Fruit fly (Drosophila melanogaster) whole organism, embryonic: ENCODE results near the gene CG6962.

Experiments
- Adf1 ChIP-seq: fragments of 200-800 bp; sonication (Bioruptor generic); IDR thresholded peaks from 2 replicates; pipeline ENCODE4 v1.3.6; 2022; ENCODE audit warnings: missing biosample characterization, missing genetic modification characterization
- Atf3 ChIP-seq: fragments of 200-800 bp; sonication (Bioruptor generic); optimal IDR thresholded peaks from 3 replicates; lab custom pipeline; 2016; ENCODE audit warnings: missing biosample characterization, missing genetic modification characterization
- Bdp1 ChIP-seq: fragments of 200-800 bp; sonication (Bioruptor generic); optimal IDR thresholded peaks from 3 replicates; lab custom pipeline; 2016; ENCODE audit warnings: missing biosample characterization, missing genetic modification characterization
- Blimp-1 ChIP-seq: fragments of 200-800 bp; sonication (Bioruptor generic); optimal IDR thresholded peaks from 3 replicates; lab custom pipeline; 2018; ENCODE audit warnings: missing biosample characterization, missing genetic modification characterization, mild to moderate bottlenecking, moderate library complexity, missing genetic modification reagents
- CG11695 ChIP-seq: fragments of 200-800 bp; sonication (Bioruptor generic); IDR thresholded peaks from 3 replicates; pipeline ENCODE4 v1.3.6; 2022; ENCODE audit warnings: missing biosample characterization, missing genetic modification characterization
- CG14050 ChIP-seq: fragments of 200-800 bp; sonication (Bioruptor generic); IDR thresholded peaks from 3 replicates; pipeline ENCODE4 v1.3.6; 2022; ENCODE audit warnings: missing biosample characterization, missing genetic modification characterization
- CG14965 ChIP-seq: fragments of 200-800 bp; sonication (Bioruptor generic); optimal IDR thresholded peaks from 2 replicates; lab custom pipeline; 2016; ENCODE audit warnings: missing biosample characterization, missing genetic modification characterization, borderline replicate concordance
- CG1529 ChIP-seq: fragments of 200-800 bp; sonication (Bioruptor generic); optimal IDR thresholded peaks from 3 replicates; lab custom pipeline; 2018; ENCODE audit warnings: missing biosample characterization, missing genetic modification characterization
- CG16813 ChIP-seq: fragments of 200-800 bp; sonication (Bioruptor generic); IDR thresholded peaks from 3 replicates; pipeline ENCODE4 v1.3.6; 2022; ENCODE audit warnings: missing biosample characterization, missing genetic modification characterization; ENCODE audit not compliant: partially characterized antibody
- CG1792 ChIP-seq: fragments of 200-800 bp; sonication (Bioruptor generic); optimal IDR thresholded peaks from 2 replicates; lab custom pipeline; 2016; ENCODE audit warnings: missing biosample characterization, missing genetic modification characterization
- CG2202 ChIP-seq: fragments of 200-800 bp; sonication (Bioruptor generic); optimal IDR thresholded peaks from 2 replicates; lab custom pipeline; 2018; ENCODE audit warnings: missing biosample characterization, mild to moderate bottlenecking, missing genetic modification characterization
- CG3163 ChIP-seq: fragments of 200-800 bp; sonication (Bioruptor generic); optimal IDR thresholded peaks from 3 replicates; lab custom pipeline; 2016; ENCODE audit warnings: missing biosample characterization, missing genetic modification characterization
- CG34224 ChIP-seq: fragments of 200-800 bp; sonication (Bioruptor generic); IDR thresholded peaks from 3 replicates; pipeline ENCODE4 v1.3.6; 2022; ENCODE audit warnings: missing biosample characterization, missing genetic modification characterization; ENCODE audit not compliant: partially characterized antibody
- CG34376 ChIP-seq: fragments of 200-800 bp; sonication (Bioruptor generic); optimal IDR thresholded peaks from 2 replicates; lab custom pipeline; 2018; ENCODE audit warnings: missing biosample characterization, mild to moderate bottlenecking, missing genetic modification characterization
- CG4617 ChIP-seq: fragments of 200-800 bp; sonication (Bioruptor generic); optimal IDR thresholded peaks from 3 replicates; lab custom pipeline; 2016; ENCODE audit warnings: missing biosample characterization, missing genetic modification characterization, borderline replicate concordance
- CG5180 ChIP-seq: fragments of 200-800 bp; sonication (Bioruptor generic); optimal IDR thresholded peaks from 3 replicates; lab custom pipeline; 2017; ENCODE audit warnings: missing biosample characterization, missing genetic modification characterization, mild to moderate bottlenecking, moderate library complexity, missing genetic modification reagents
- CG7372 ChIP-seq: fragments of 200-800 bp; sonication (Bioruptor generic); IDR thresholded peaks from 2 replicates; pipeline ENCODE4 v1.3.6; 2022; ENCODE audit warnings: missing biosample characterization, missing genetic modification characterization
- CG9727 ChIP-seq: fragments of 200-800 bp; sonication (Bioruptor generic); optimal IDR thresholded peaks from 3 replicates; lab custom pipeline; 2017; ENCODE audit warnings: missing biosample characterization, mild to moderate bottlenecking, missing genetic modification characterization
- CG9876 ChIP-seq: fragments of 200-800 bp; sonication (Bioruptor generic); optimal IDR thresholded peaks from 2 replicates; lab custom pipeline; 2016; ENCODE audit warnings: missing biosample characterization, missing genetic modification characterization
- D19B ChIP-seq: fragments of 200-800 bp; sonication (Bioruptor generic); optimal IDR thresholded peaks from 2 replicates; lab custom pipeline; 2017; ENCODE audit warnings: missing biosample characterization, mild to moderate bottlenecking, missing genetic modification characterization
- Ets65A ChIP-seq: fragments of 200-800 bp; sonication (Bioruptor generic); peaks from one replicate; lab custom pipeline; 2016; ENCODE audit warnings: missing biosample characterization, missing genetic modification characterization
- H2.0 ChIP-seq: fragments of 200-800 bp; sonication (Bioruptor generic); IDR thresholded peaks from 2 replicates; pipeline ENCODE4 v1.3.6; 2022; ENCODE audit warnings: missing biosample characterization, missing genetic modification characterization
- HmgZ ChIP-seq: fragments of 200-800 bp; sonication (Bioruptor generic); optimal IDR thresholded peaks from 2 replicates; lab custom pipeline; 2018; ENCODE audit warnings: missing biosample characterization, mild to moderate bottlenecking, missing genetic modification characterization
- Mad ChIP-seq: fragments of 200-800 bp; sonication (Bioruptor generic); optimal IDR thresholded peaks from 2 replicates; lab custom pipeline; 2016; ENCODE audit warnings: missing biosample characterization, missing genetic modification characterization
- Rfx ChIP-seq: fragments of 200-800 bp; sonication (Bioruptor generic); IDR thresholded peaks from 2 replicates; pipeline ENCODE4 v1.3.6; 2022; ENCODE audit warnings: missing biosample characterization, missing genetic modification characterization
- Scr ChIP-seq: fragments of 200-800 bp; sonication (Bioruptor generic); IDR thresholded peaks from 2 replicates; pipeline ENCODE4 v1.3.6; 2022; ENCODE audit warnings: missing biosample characterization, missing genetic modification characterization; ENCODE audit not compliant: partially characterized antibody
- abd-A ChIP-seq: fragments of 200-800 bp; sonication (Bioruptor generic); optimal IDR thresholded peaks from 3 replicates; lab custom pipeline; 2019; ENCODE audit warnings: missing biosample characterization, mild to moderate bottlenecking, missing genetic modification characterization, moderate library complexity
- amos ChIP-seq: fragments of 200-800 bp; sonication (Bioruptor generic); IDR thresholded peaks from 2 replicates; pipeline ENCODE4 v1.3.6; 2022; ENCODE audit warnings: missing biosample characterization, missing genetic modification characterization; ENCODE audit not compliant: partially characterized antibody
- bab2 ChIP-seq: fragments of 200-800 bp; sonication (Bioruptor generic); optimal IDR thresholded peaks from 2 replicates; lab custom pipeline; 2016; ENCODE audit warnings: missing biosample characterization, missing genetic modification characterization
- bbx ChIP-seq: fragments of 200-800 bp; sonication (Bioruptor generic); IDR thresholded peaks from 2 replicates; pipeline ENCODE4 v1.3.6; 2022; ENCODE audit warnings: missing biosample characterization, missing genetic modification characterization; ENCODE audit not compliant: partially characterized antibody
- bcd ChIP-seq: fragments of 200-800 bp; sonication (Bioruptor generic); optimal IDR thresholded peaks from 2 replicates; lab custom pipeline; 2017; ENCODE audit warnings: missing biosample characterization, mild to moderate bottlenecking, missing genetic modification characterization
- bigmax ChIP-seq: fragments of 200-800 bp; sonication (Bioruptor generic); optimal IDR thresholded peaks from 2 replicates; lab custom pipeline; 2018; ENCODE audit warnings: missing biosample characterization, mild to moderate bottlenecking, missing genetic modification characterization
- cas ChIP-seq: fragments of 200-800 bp; sonication (Bioruptor generic); IDR thresholded peaks from 2 replicates; pipeline ENCODE4 v1.3.6; 2022; ENCODE audit warnings: missing biosample characterization, missing genetic modification characterization
- cg ChIP-seq: fragments of 200-800 bp; sonication (Bioruptor generic); optimal IDR thresholded peaks from 3 replicates; lab custom pipeline; 2019; ENCODE audit warnings: missing biosample characterization, mild to moderate bottlenecking, missing genetic modification characterization, moderate library complexity
- chinmo ChIP-seq: fragments of 200-800 bp; sonication (Bioruptor generic); IDR thresholded peaks from 4 replicates; pipeline ENCODE4 v1.3.6; 2022; ENCODE audit warnings: missing biosample characterization, missing genetic modification characterization; ENCODE audit not compliant: partially characterized antibody
- ci ChIP-seq: fragments of 200-800 bp; sonication (Bioruptor generic); IDR thresholded peaks from 3 replicates; pipeline ENCODE4 v1.3.6; 2022; ENCODE audit warnings: missing biosample characterization, missing genetic modification characterization
- crol ChIP-seq: fragments of 200-800 bp; sonication (Bioruptor generic); IDR thresholded peaks from 2 replicates; pipeline ENCODE4 v1.3.6; 2022; ENCODE audit warnings: missing biosample characterization, missing genetic modification characterization
- cwo ChIP-seq: fragments of 200-800 bp; sonication (Bioruptor generic); optimal IDR thresholded peaks from 3 replicates; lab custom pipeline; 2017; ENCODE audit warnings: missing biosample characterization, missing genetic modification characterization, mild to moderate bottlenecking, moderate library complexity, missing genetic modification reagents
- dm ChIP-seq: fragments of 200-800 bp; sonication (Bioruptor generic); optimal IDR thresholded peaks from 3 replicates; lab custom pipeline; 2016; ENCODE audit warnings: missing biosample characterization, missing genetic modification characterization
- exex ChIP-seq: fragments of 200-800 bp; sonication (Bioruptor generic); optimal IDR thresholded peaks from 4 replicates; lab custom pipeline; 2018; ENCODE audit warnings: missing biosample characterization, mild to moderate bottlenecking, missing genetic modification characterization, moderate library complexity
- fd96Cb ChIP-seq: fragments of 200-800 bp; sonication (Bioruptor generic); optimal IDR thresholded peaks from 2 replicates; lab custom pipeline; 2018; ENCODE audit warnings: missing biosample characterization, mild to moderate bottlenecking, missing genetic modification characterization, moderate library complexity
- nerfin-2 ChIP-seq: fragments of 200-800 bp; sonication (Bioruptor generic); IDR thresholded peaks from 2 replicates; pipeline ENCODE4 v1.3.6; 2022; ENCODE audit warnings: missing biosample characterization, missing genetic modification characterization; ENCODE audit not compliant: partially characterized antibody
- odd ChIP-seq: fragments of 200-800 bp; sonication (Bioruptor generic); optimal IDR thresholded peaks from 2 replicates; lab custom pipeline; 2017; ENCODE audit warnings: missing biosample characterization, mild to moderate bottlenecking, missing genetic modification characterization
- p53 ChIP-seq: fragments of 200-800 bp; sonication (Bioruptor generic); optimal IDR thresholded peaks from 2 replicates; lab custom pipeline; 2016; ENCODE audit warnings: missing biosample characterization, missing genetic modification characterization
- pum ChIP-seq: fragments of 200-800 bp; sonication (Bioruptor generic); optimal IDR thresholded peaks from 2 replicates; lab custom pipeline; 2016; ENCODE audit warnings: missing biosample characterization, missing genetic modification characterization
- sens ChIP-seq: fragments of 200-800 bp; sonication (Bioruptor generic); peaks from one replicate; lab custom pipeline; 2016; ENCODE audit warnings: missing biosample characterization, missing genetic modification characterization
- sna ChIP-seq: fragments of 200-800 bp; sonication (Bioruptor generic); IDR thresholded peaks from 2 replicates; pipeline ENCODE4 v1.3.6; 2022; ENCODE audit warnings: missing biosample characterization, missing genetic modification characterization; ENCODE audit not compliant: partially characterized antibody
- sr ChIP-seq: fragments of 200-800 bp; sonication (Bioruptor generic); IDR thresholded peaks from 3 replicates; pipeline ENCODE4 v1.3.6; 2022; ENCODE audit warnings: missing biosample characterization, missing genetic modification characterization
- tgo ChIP-seq: fragments of 200-800 bp; sonication (Bioruptor generic); IDR thresholded peaks from 3 replicates; pipeline ENCODE4 v1.3.6; 2022; ENCODE audit warnings: missing biosample characterization, missing genetic modification characterization
- usp ChIP-seq: fragments of >200 bp; optimal IDR thresholded peaks from 2 replicates; lab custom pipeline; 2017; ENCODE audit warnings: missing biosample characterization, missing genetic modification characterization

CG6962 gene

DNA sequence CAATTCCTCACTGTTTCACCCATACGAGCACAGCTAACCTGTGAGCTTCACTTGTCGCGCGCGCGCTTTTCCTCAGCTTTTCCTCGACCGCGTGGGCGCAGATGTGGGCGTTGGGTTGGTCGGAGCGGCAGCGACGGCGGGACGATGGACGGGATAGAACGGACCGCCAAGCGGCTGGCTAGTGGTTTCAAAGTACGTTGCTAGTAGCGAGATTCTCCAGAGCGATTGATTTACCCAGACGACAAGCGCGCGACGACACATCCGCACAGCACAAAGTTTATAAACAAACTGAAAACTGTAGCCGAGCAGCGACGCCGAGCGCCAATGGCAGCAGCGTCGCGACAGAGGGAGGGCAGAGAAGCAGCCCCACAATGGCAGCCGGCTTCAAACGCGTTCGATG lies 13.2 kb downstream of the CG6962 start, which contains the start of gene CG6959 (continued):
- peak; percentile 46; the same call in 1 of the 2 replicates for TF ChIP-seq nerfin-2 (GFP tag; lab: Robert Waterston, UW)
- TF ChIP-seq sna (GFP tag; lab: Robert Waterston, UW) = 0 out of 2 replicates have a peak, but pooled peaks have one; percentile 35
- no peak for TF ChIP-seq H2.0 (GFP tag; lab: Robert Waterston, UW)
- peak; percentile 9; the same call in 1 of the 3 replicates for TF ChIP-seq CG16813 (GFP tag; lab: Robert Waterston, UW)
- TF ChIP-seq Bdp1 (GFP tag; lab: Kevin White, UChicago) = no peak
- no peak for TF ChIP-seq CG9727 (GFP tag; lab: Kevin White, UChicago)
- no peak for TF ChIP-seq CG1792 (GFP tag; lab: Kevin White, UChicago)
- TF ChIP-seq CG14050 (GFP tag; lab: Robert Waterston, UW) = 0 out of 3 replicates have a peak, but pooled peaks have one; percentile 15
- TF ChIP-seq CG7372 (GFP tag; lab: Robert Waterston, UW) = no peak
- TF ChIP-seq Rfx (GFP tag; lab: Robert Waterston, UW) = peak; percentile 47; the same call in 1 of the 2 replicates
- TF ChIP-seq bbx (GFP tag; lab: Robert Waterston, UW) = peak; percentile 39; the same call in 1 of the 2 replicates
- peak; percentile 40 for TF ChIP-seq dm
- TF ChIP-seq odd (GFP tag; lab: Kevin White, UChicago) = no peak
- TF ChIP-seq pum (GFP tag; lab: Kevin White, UChicago) = no peak
- no peak for TF ChIP-seq CG11695 (GFP tag; lab: Robert Waterston, UW)
- TF ChIP-seq fd96Cb = no peak
- no peak for TF ChIP-seq bab2 (GFP tag; lab: Kevin White, UChicago)
- no peak for TF ChIP-seq usp (GFP tag; lab: Kevin White, UChicago)
- TF ChIP-seq CG34376 (GFP tag; lab: Kevin White, UChicago) = peak; percentile 6
- TF ChIP-seq abd-A = peak; percentile 10
- TF ChIP-seq sens (GFP tag; lab: Kevin White, UChicago) = peak; percentile 78
- TF ChIP-seq CG9876 (GFP tag; lab: Kevin White, UChicago) = no peak
- TF ChIP-seq Scr (GFP tag; lab: Robert Waterston, UW) = 0 out of 2 replicates have a peak, but pooled peaks have one; percentile 20
- no peak for TF ChIP-seq exex (tag; lab: Kevin White, UChicago)
- TF ChIP-seq CG3163 (GFP tag; lab: Kevin White, UChicago) = peak; percentile 13
- peak; percentile 30; the same call in 1 of the 2 replicates for TF ChIP-seq amos (GFP tag; lab: Robert Waterston, UW)

DNA sequence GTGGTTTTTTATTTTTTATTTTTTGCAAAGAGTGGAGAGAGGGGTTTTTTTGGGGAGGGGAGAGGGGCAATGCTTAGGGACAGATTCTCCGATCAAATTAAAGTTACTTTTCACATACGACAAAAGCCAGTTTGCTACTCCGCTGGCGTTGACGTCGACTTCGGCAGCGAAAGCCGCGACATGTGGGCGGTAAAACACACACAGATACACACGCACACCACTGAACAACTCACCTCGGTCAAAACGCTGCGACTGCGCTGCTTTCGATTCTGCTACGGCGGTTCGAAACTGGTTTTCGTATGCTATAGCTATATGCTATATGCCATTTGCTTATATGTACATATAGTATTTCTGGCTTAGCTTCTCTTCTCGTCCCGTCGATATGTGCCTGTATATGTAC lies 13.8 kb downstream of the CG6962 start:
- TF ChIP-seq CG4617 (GFP tag; lab: Kevin White, UChicago) = no peak
- no peak for TF ChIP-seq Blimp-1 (GFP tag; lab: Kevin White, UChicago)
- TF ChIP-seq CG14965 (GFP tag; lab: Kevin White, UChicago) = no peak
- TF ChIP-seq cas (GFP tag; lab: Robert Waterston, UW) = no peak
- TF ChIP-seq chinmo (GFP tag; lab: Robert Waterston, UW) = 0 out of 4 replicates have a peak, but pooled peaks have one; percentile 53
- TF ChIP-seq CG1529 (GFP tag; lab: Kevin White, UChicago) = no peak
- TF ChIP-seq CG16813 (GFP tag; lab: Robert Waterston, UW) = no peak
- no peak for TF ChIP-seq CG34224 (GFP tag; lab: Robert Waterston, UW)
- no peak for TF ChIP-seq tgo (GFP tag; lab: Robert Waterston, UW)
- no peak for TF ChIP-seq bcd (GFP tag; lab: Kevin White, UChicago)
- no peak for TF ChIP-seq Mad
- no peak for TF ChIP-seq HmgZ
- peak; percentile 20; the same call in 1 of the 2 replicates for TF ChIP-seq crol
- no peak for TF ChIP-seq ci (GFP tag; lab: Robert Waterston, UW)
- peak; percentile 58 for TF ChIP-seq cg (GFP tag; lab: Kevin White, UChicago)
- peak; percentile 72 for TF ChIP-seq CG5180 (GFP tag; lab: Kevin White, UChicago)
- no peak for TF ChIP-seq bigmax (GFP tag; lab: Kevin White, UChicago)
- no peak for TF ChIP-seq cwo (GFP tag; lab: Kevin White, UChicago)
- TF ChIP-seq Atf3 (GFP tag; lab: Kevin White, UChicago) = no peak
- TF ChIP-seq D19B = no peak
- no peak for TF ChIP-seq CG2202 (tag; lab: Kevin White, UChicago)
- TF ChIP-seq Ets65A (GFP tag; lab: Kevin White, UChicago) = no peak
- peak; percentile 95 for TF ChIP-seq Adf1 (GFP tag; lab: Robert Waterston, UW)
- no peak for TF ChIP-seq p53 (GFP tag; lab: Kevin White, UChicago)
- peak; percentile 77 for TF ChIP-seq sr
